Fruit fly (Drosophila melanogaster): ENCODE data around the gene Spc105R.

DNA sequence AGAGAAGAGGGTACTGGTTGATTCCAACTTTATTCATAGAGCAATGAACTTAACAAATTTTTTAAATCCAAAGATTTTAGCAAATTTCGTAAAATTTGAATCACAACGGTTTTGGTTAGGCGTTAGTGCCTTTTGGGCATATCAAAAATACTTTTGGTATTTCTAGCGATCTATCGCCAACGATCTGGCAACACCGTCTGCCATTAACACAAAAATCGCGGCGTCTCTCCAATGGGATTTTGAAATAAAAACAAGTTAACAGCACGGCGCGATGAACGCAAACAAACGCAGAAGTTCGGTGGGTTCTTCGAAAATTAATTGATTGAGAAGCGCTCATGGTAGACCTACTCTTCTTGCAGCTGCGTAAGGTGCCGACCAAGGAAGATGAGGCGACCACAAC is at the start of gene Spc105R:
- TF ChIP-seq ttk (optimal IDR thresholded peaks at IDR 0.05): no peak
- TF ChIP-seq h (optimal IDR thresholded peaks at IDR 0.05): no peak
